Fruit fly (Drosophila melanogaster) whole organism, prepupa: ENCODE results near the gene CG31817.

Experiments used
- CG11294 ChIP-seq: fragments of 200-800 bp; sonication (Bioruptor generic); IDR thresholded peaks from 2 replicates; pipeline ENCODE4 v1.3.6; 2022; ENCODE audit warnings: missing biosample characterization, missing genetic modification characterization
- CG11762 ChIP-seq: fragments of 200-800 bp; sonication (Bioruptor generic); optimal IDR thresholded peaks from 3 replicates; lab custom pipeline; 2016; ENCODE audit warnings: missing biosample characterization, missing genetic modification characterization; ENCODE audit not compliant: insufficient read depth
- CG11902 ChIP-seq: fragments of 200-800 bp; sonication (Bioruptor generic); optimal IDR thresholded peaks from 3 replicates; lab custom pipeline; 2016; ENCODE audit warnings: missing biosample characterization, missing genetic modification characterization
- CG1621 ChIP-seq: fragments of 200-800 bp; sonication (Bioruptor generic); optimal IDR thresholded peaks from 3 replicates; lab custom pipeline; 2018; ENCODE audit warnings: missing biosample characterization, mild to moderate bottlenecking, missing genetic modification characterization
- CG16779 ChIP-seq: fragments of 200-800 bp; sonication (Bioruptor generic); optimal IDR thresholded peaks from 3 replicates; lab custom pipeline; 2017; ENCODE audit warnings: missing biosample characterization, mild to moderate bottlenecking, missing genetic modification characterization
- CG3032 ChIP-seq: fragments of 200-800 bp; optimal IDR thresholded peaks from 2 replicates; lab custom pipeline; 2019; ENCODE audit warnings: missing biosample characterization, mild to moderate bottlenecking, missing genetic modification characterization, moderate library complexity
- CG34406 ChIP-seq: fragments of 200-800 bp; sonication (Bioruptor generic); optimal IDR thresholded peaks from 3 replicates; lab custom pipeline; 2016; ENCODE audit warnings: missing biosample characterization, missing genetic modification characterization
- CG3919 ChIP-seq: fragments of 200-800 bp; sonication (Bioruptor generic); optimal IDR thresholded peaks from 3 replicates; lab custom pipeline; 2016; ENCODE audit warnings: missing biosample characterization, missing genetic modification characterization
- CG4318 ChIP-seq: fragments of 200-800 bp; sonication (Bioruptor generic); optimal IDR thresholded peaks from 3 replicates; lab custom pipeline; 2017; ENCODE audit warnings: missing biosample characterization, mild to moderate bottlenecking, missing genetic modification characterization
- CG6163 ChIP-seq: fragments of 200-800 bp; sonication (Bioruptor generic); IDR thresholded peaks from 3 replicates; pipeline ENCODE4 v1.3.6; 2022; ENCODE audit warnings: missing biosample characterization, missing genetic modification characterization
- CG6276 ChIP-seq: fragments of 200-800 bp; sonication (Bioruptor generic); optimal IDR thresholded peaks from 2 replicates; lab custom pipeline; 2017; ENCODE audit warnings: missing biosample characterization, mild to moderate bottlenecking, missing genetic modification characterization
- CG6792 ChIP-seq: fragments of 200-800 bp; sonication (Bioruptor generic); optimal IDR thresholded peaks from 3 replicates; lab custom pipeline; 2016; ENCODE audit warnings: missing biosample characterization, missing genetic modification characterization
- CG6808 ChIP-seq: fragments of 200-800 bp; sonication (Bioruptor generic); optimal IDR thresholded peaks from 3 replicates; lab custom pipeline; 2017; ENCODE audit warnings: missing biosample characterization, missing genetic modification characterization, mild to moderate bottlenecking, moderate library complexity, missing genetic modification reagents
- CG6854 ChIP-seq: fragments of 200-800 bp; sonication (Bioruptor generic); optimal IDR thresholded peaks from 2 replicates; lab custom pipeline; 2017; ENCODE audit warnings: missing biosample characterization, mild to moderate bottlenecking, missing genetic modification characterization
- CG8119 ChIP-seq: fragments of 200-800 bp; sonication (Bioruptor generic); IDR thresholded peaks from 3 replicates; pipeline ENCODE4 v1.3.6; 2022; ENCODE audit warnings: missing biosample characterization, missing genetic modification characterization
- CG8319 ChIP-seq: fragments of 200-800 bp; sonication (Bioruptor generic); optimal IDR thresholded peaks from 3 replicates; lab custom pipeline; 2016; ENCODE audit warnings: missing biosample characterization, missing genetic modification characterization
- CG9139 ChIP-seq: fragments of 200-800 bp; sonication (Bioruptor generic); optimal IDR thresholded peaks from 3 replicates; lab custom pipeline; 2017; ENCODE audit warnings: missing biosample characterization, mild to moderate bottlenecking, missing genetic modification characterization
- Eip75B ChIP-seq: fragments of 200-800 bp; sonication (Bioruptor generic); optimal IDR thresholded peaks from 3 replicates; lab custom pipeline; 2016; ENCODE audit warnings: missing biosample characterization, missing genetic modification characterization
- Eip78C ChIP-seq: fragments of 200-800 bp; sonication (Bioruptor generic); peaks from one replicate; lab custom pipeline; 2016; ENCODE audit warnings: missing biosample characterization, missing genetic modification characterization
- Ets21C ChIP-seq: fragments of 200-800 bp; sonication (Bioruptor generic); optimal IDR thresholded peaks from 3 replicates; lab custom pipeline; 2016; ENCODE audit warnings: missing biosample characterization, missing genetic modification characterization
- Ets96B ChIP-seq: fragments of 200-800 bp; optimal IDR thresholded peaks from 2 replicates; lab custom pipeline; 2019; ENCODE audit warnings: missing biosample characterization, mild to moderate bottlenecking, missing genetic modification characterization, moderate library complexity
- Hr38 ChIP-seq: sonication (Bioruptor generic); optimal IDR thresholded peaks from 2 replicates; lab custom pipeline; 2016; ENCODE audit warnings: missing biosample characterization, missing genetic modification characterization
- Lpt ChIP-seq: fragments of 200-800 bp; sonication (Bioruptor generic); optimal IDR thresholded peaks from 3 replicates; lab custom pipeline; 2016; ENCODE audit warnings: missing biosample characterization, missing genetic modification characterization
- OdsH ChIP-seq: fragments of 200-800 bp; sonication (Bioruptor generic); optimal IDR thresholded peaks from 3 replicates; lab custom pipeline; 2016; ENCODE audit warnings: missing biosample characterization, missing genetic modification characterization
- Smox ChIP-seq: fragments of 200-800 bp; sonication (Bioruptor generic); optimal IDR thresholded peaks from 3 replicates; lab custom pipeline; 2016; ENCODE audit warnings: missing biosample characterization, missing genetic modification characterization
- achi ChIP-seq: fragments of 200-800 bp; sonication (Bioruptor generic); optimal IDR thresholded peaks from 3 replicates; lab custom pipeline; 2016; ENCODE audit warnings: missing biosample characterization, missing genetic modification characterization
- dac ChIP-seq: fragments of 200-800 bp; sonication (Bioruptor generic); optimal IDR thresholded peaks from 2 replicates; lab custom pipeline; 2017; ENCODE audit warnings: missing biosample characterization, mild to moderate bottlenecking, missing genetic modification characterization
- dsx ChIP-seq: fragments of 200-800 bp; optimal IDR thresholded peaks from 3 replicates; lab custom pipeline; 2019; ENCODE audit warnings: missing biosample characterization, mild to moderate bottlenecking, missing genetic modification characterization, moderate library complexity; ENCODE audit not compliant: poor library complexity, severe bottlenecking
- eg ChIP-seq: fragments of 200-800 bp; sonication (Bioruptor generic); IDR thresholded peaks from 3 replicates; pipeline ENCODE4 v1.3.6; 2022; ENCODE audit warnings: missing biosample characterization, missing genetic modification characterization
- esn ChIP-seq: fragments of 200-800 bp; sonication (Bioruptor generic); optimal IDR thresholded peaks from 2 replicates; lab custom pipeline; 2016; ENCODE audit warnings: missing biosample characterization, mild to moderate bottlenecking, missing genetic modification characterization, moderate library complexity
- fd59A ChIP-seq: fragments of 200-800 bp; sonication (Bioruptor generic); optimal IDR thresholded peaks from 2 replicates; lab custom pipeline; 2017; ENCODE audit warnings: missing biosample characterization, mild to moderate bottlenecking, missing genetic modification characterization, missing genetic modification reagents
- fd85E ChIP-seq: fragments of 200-800 bp; sonication (Bioruptor generic); optimal IDR thresholded peaks from 3 replicates; lab custom pipeline; 2016; ENCODE audit warnings: missing biosample characterization, missing genetic modification characterization
- fkh ChIP-seq: fragments of 200-800 bp; sonication (Bioruptor generic); optimal IDR thresholded peaks from 3 replicates; lab custom pipeline; 2017; ENCODE audit warnings: missing biosample characterization, mild to moderate bottlenecking, missing genetic modification characterization, moderate library complexity
- lz ChIP-seq: fragments of 200-800 bp; sonication (Bioruptor generic); optimal IDR thresholded peaks from 3 replicates; lab custom pipeline; 2016; ENCODE audit warnings: missing biosample characterization, missing genetic modification characterization
- net ChIP-seq: fragments of 200-800 bp; sonication (Bioruptor generic); optimal IDR thresholded peaks from 3 replicates; lab custom pipeline; 2016; ENCODE audit warnings: missing biosample characterization, missing genetic modification characterization
- salr ChIP-seq, 2 experiments: fragments of 200-800 bp; sonication (Bioruptor generic); optimal IDR thresholded peaks; 3 replicates each; lab custom pipeline; 2016 to 2018; ENCODE audit warnings: missing biosample characterization in 2 of 2, missing genetic modification characterization in 2 of 2, mild to moderate bottlenecking in 1 of 2
- spab ChIP-seq: fragments of 200-800 bp; sonication (Bioruptor generic); optimal IDR thresholded peaks from 2 replicates; lab custom pipeline; 2017; ENCODE audit warnings: missing biosample characterization, mild to moderate bottlenecking, missing genetic modification characterization, missing genetic modification reagents
- ss ChIP-seq, 2 experiments: fragments of 200-800 bp; sonication (Bioruptor generic); optimal IDR thresholded peaks; 2 replicates in 1 of 2; 3 replicates in 1 of 2; lab custom pipeline; 2017 to 2018; ENCODE audit warnings: mild to moderate bottlenecking in 2 of 2, missing biosample characterization in 2 of 2, missing genetic modification characterization in 2 of 2, moderate library complexity in 1 of 2
- topi ChIP-seq: fragments of 200-800 bp; sonication (Bioruptor generic); optimal IDR thresholded peaks from 3 replicates; lab custom pipeline; 2016; ENCODE audit warnings: missing biosample characterization, missing genetic modification characterization
- vri ChIP-seq: fragments of 200-800 bp; sonication (Bioruptor generic); optimal IDR thresholded peaks from 3 replicates; lab custom pipeline; 2016; ENCODE audit warnings: missing biosample characterization, mild to moderate bottlenecking, missing genetic modification characterization

Gene CG31817

DNA sequence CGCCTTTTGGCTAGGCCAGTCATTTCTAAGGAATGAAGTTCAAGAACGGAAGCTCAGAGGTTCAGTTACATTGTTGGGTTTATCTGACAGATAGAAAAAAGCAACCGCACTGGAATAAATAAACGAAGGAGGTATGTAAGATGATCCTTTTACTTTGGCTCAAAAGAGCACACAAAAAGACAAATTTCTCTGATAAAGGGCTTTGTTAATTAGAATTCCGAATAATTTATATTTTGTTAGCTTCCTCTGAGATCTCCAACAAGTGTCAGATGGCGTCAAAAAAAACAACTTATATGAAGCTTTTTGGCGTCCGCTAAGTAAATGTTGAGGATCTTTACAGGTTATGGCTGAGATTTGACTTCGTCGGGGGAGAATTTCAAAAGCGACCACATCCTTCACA, at the start of gene CG31817:
Gene CG31817 (minus strand): TSS at position 101 of the 400 bp plus-strand sequence.
- TF ChIP-seq salr (GFP tag; optimal IDR thresholded peaks at IDR 0.05; lab: Kevin White, UChicago), result no peak
- no peak for TF ChIP-seq CG11294 (GFP tag; lab: Robert Waterston, UW)
- TF ChIP-seq CG16779 (tag; lab: Kevin White, UChicago), result no peak
- no peak for TF ChIP-seq lz (GFP tag; lab: Kevin White, UChicago)
- TF ChIP-seq ss (GFP tag; optimal IDR thresholded peaks at IDR 0.05; lab: Kevin White, UChicago), result no peak
- TF ChIP-seq fd59A (GFP tag; lab: Kevin White, UChicago), result no peak
- no peak for TF ChIP-seq fd85E (GFP tag; lab: Kevin White, UChicago)
- no peak for TF ChIP-seq CG6808
- no peak for TF ChIP-seq CG3919 (GFP tag; lab: Kevin White, UChicago)

DNA sequence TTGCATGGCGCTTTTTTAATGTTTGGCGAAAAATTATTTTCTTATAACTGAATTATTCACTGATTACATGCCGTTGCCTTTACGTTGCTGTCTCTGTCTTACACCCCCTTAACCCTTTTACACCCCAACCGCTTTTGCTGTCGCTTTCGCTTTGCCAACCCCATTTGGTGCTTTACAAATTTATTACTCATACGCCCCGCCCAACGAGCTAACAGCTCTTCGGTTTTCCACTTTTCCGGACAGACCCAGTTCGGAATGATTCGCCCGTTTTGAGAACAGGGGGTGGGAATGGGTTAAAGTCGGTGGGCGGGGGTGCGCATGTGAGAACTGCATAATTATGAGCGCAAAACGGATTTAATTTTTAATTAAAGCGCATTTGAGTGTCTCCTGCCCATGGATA, 43.3 kb upstream of the CG31817 start:
- TF ChIP-seq CG34406 (no peak), dac (GFP tag; lab: Kevin White, UChicago) (no peak), Hr38 (GFP tag; lab: Kevin White, UChicago) (no peak), Ets21C (no peak), eg (GFP tag; lab: Robert Waterston, UW) (no peak), net (GFP tag; lab: Kevin White, UChicago) (no peak), dsx (no peak), ss (GFP tag; optimal IDR thresholded peaks at IDR 0.05; lab: Kevin White, UChicago) (no peak), CG8319 (GFP tag; lab: Kevin White, UChicago) (no peak), CG8119 (no peak), fkh (no peak), CG4318 (GFP tag; lab: Kevin White, UChicago) (no peak), CG11902 (no peak), CG6792 (GFP tag; lab: Kevin White, UChicago) (no peak), Smox (no peak), CG6276 (GFP tag; lab: Kevin White, UChicago) (no peak), CG6854 (GFP tag; lab: Kevin White, UChicago) (no peak)

DNA sequence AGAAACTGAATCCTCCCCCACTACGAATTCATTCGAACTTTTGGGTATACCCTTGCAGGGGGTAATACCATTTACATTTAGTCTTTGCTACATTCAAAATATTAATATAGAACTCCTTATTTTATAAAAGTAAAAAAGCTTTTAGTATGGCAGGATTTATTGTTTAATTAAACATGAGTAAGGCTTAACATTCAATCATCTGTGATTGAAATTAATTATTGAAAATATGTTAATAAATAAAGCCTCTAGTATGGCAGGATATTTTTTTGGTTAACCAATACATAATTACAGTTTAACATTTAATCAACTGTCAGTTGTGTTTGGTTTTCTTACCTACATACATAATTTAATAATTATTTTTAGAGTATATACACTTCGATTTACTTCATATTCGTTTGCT, 37.0 kb upstream of the CG31817 start:
- no peak for TF ChIP-seq Eip75B (GFP tag; lab: Kevin White, UChicago)
- TF ChIP-seq CG6854 (GFP tag; lab: Kevin White, UChicago), result no peak
- TF ChIP-seq dac (GFP tag; lab: Kevin White, UChicago), result no peak
- no peak for TF ChIP-seq CG11294 (GFP tag; lab: Robert Waterston, UW)
- no peak for TF ChIP-seq CG16779 (tag; lab: Kevin White, UChicago)
- no peak for TF ChIP-seq achi
- TF ChIP-seq ss (GFP tag; optimal IDR thresholded peaks at IDR 0.05; lab: Kevin White, UChicago), result no peak
- TF ChIP-seq CG6163 (GFP tag; lab: Robert Waterston, UW), result no peak
- TF ChIP-seq CG9139, result no peak
- no peak for TF ChIP-seq topi (GFP tag; lab: Kevin White, UChicago)
- no peak for TF ChIP-seq CG1621 (tag; lab: Kevin White, UChicago)
- no peak for TF ChIP-seq vri (GFP tag; lab: Kevin White, UChicago)
- no peak for TF ChIP-seq CG4318 (GFP tag; lab: Kevin White, UChicago)
- TF ChIP-seq CG11762 (GFP tag; lab: Kevin White, UChicago), result no peak
- TF ChIP-seq CG34406, result no peak
- no peak for TF ChIP-seq dsx
- no peak for TF ChIP-seq spab (GFP tag; lab: Kevin White, UChicago)

DNA sequence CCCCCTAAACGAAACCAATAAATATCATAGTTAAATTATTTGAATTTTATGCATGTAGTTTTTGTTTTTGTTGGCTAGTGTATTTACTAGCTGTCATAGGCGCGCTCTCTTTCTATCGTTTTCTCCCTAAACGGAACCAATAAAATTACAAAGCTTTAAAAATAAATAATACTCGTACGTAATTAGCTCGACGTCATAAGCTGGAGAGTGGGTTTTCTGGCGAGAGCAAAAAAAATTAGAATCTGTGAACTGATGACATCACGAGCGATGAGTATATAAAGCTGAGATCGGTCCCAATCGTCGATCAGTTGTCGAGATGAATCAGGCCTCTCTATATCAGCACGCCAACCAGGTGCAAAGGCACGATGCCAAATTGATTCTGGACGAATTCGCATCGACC, 27.9 kb upstream of the CG31817 start, which contains the start of gene jhamt:
Gene jhamt (plus strand): TSS at position 301 of the 400 bp plus-strand sequence.
- TF ChIP-seq Ets96B (tag; lab: Kevin White, UChicago), result no peak
- TF ChIP-seq OdsH, result no peak
- TF ChIP-seq Eip78C (GFP tag; lab: Kevin White, UChicago), result no peak
- TF ChIP-seq CG11294 (GFP tag; lab: Robert Waterston, UW), result no peak
- no peak for TF ChIP-seq vri (GFP tag; lab: Kevin White, UChicago)
- no peak for TF ChIP-seq CG3032 (tag; lab: Kevin White, UChicago)
- no peak for TF ChIP-seq Lpt (GFP tag; lab: Kevin White, UChicago)
- TF ChIP-seq fd85E (GFP tag; lab: Kevin White, UChicago), result no peak
- no peak for TF ChIP-seq esn (GFP tag; lab: Kevin White, UChicago)
- no peak for TF ChIP-seq CG11902
